Fruit fly (Drosophila melanogaster): ENCODE data around the gene orb2.

- TF ChIP-seq sc (optimal IDR thresholded peaks at IDR 0.05) (no peak), sc (GFP tag; optimal IDR thresholded peaks at IDR 0.05) (peak; percentile 7), eyg (GFP tag; optimal IDR thresholded peaks at IDR 0.05) (no peak), Lim3 (GFP tag; IDR thresholded peaks at IDR 0.05) (no peak), dmrt99B (tag; optimal IDR thresholded peaks at IDR 0.05) (peak; percentile 70), CG18476 (GFP tag; optimal IDR thresholded peaks at IDR 0.05) (peak; percentile 74), Hmr (GFP tag; optimal IDR thresholded peaks at IDR 0.05) (no peak), pb (GFP tag; optimal IDR thresholded peaks at IDR 0.05) (no peak), CG7928 (GFP tag; optimal IDR thresholded peaks at IDR 0.05) (no peak), otp (GFP tag; IDR thresholded peaks at IDR 0.05) (no peak), fd64A (GFP tag; optimal IDR thresholded peaks at IDR 0.05) (peak; percentile 2), sim (GFP tag; IDR thresholded peaks at IDR 0.05) (no peak), zen2 (GFP tag; IDR thresholded peaks at IDR 0.05; ENCODE audit: partially characterized antibody) (no peak), Dek (tag; optimal IDR thresholded peaks at IDR 0.05) (peak; percentile 60), ap (GFP tag; IDR thresholded peaks at IDR 0.05) (no peak)
Observed at dm6 chr3L:8954648-8955033, 378 bp upstream of the orb2 start, which contains the start of gene GNBP3.

Data from whole organism, embryonic.